Fruit fly (Drosophila melanogaster) S2 (cell line): Measurements from ENCODE around the gene CG3213.

Experiments
- CG8478 ChIP-seq: fragments of >200 bp; optimal IDR thresholded peaks from 2 replicates; lab custom pipeline; 2018
- CTCF ChIP-seq, 2 experiments: fragments of >200 bp; optimal IDR thresholded peaks; 2 replicates each; lab custom pipeline; 2018

DNA sequence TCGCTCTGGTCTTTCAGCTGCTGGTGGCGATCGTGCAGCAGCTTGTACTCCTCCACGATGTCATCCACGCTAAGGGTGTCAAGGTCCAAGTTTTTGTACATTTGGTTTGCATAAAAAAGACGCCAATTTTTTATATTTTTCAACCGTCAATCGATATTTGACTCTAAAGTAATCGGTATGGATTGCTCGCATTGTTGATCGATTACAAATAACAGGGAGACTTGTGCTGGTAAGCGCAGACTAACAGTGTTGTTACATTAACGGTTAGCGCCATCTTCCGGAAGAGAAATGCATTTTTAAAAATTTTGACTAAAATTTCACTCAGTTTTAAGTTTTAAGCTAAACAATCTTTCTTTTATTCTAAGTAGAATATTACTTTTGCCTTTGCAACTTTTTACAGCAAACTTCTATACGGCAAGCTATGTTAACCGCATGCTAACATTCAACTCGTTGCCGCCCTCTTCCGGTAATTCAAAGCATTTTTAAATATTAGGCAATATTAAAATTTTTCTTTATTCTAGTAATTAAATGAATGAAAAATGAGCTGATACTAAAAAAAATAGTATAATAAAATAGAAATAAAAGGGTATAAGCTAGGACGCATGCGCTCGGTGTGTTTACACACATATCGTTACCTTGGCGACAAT, 10.9 kb upstream of the CG3213 start, which contains the start of the genes Spindly and IFT57:
- TF ChIP-seq CG8478 (lab: Kevin White, UChicago) (no peak), CTCF (optimal IDR thresholded peaks at IDR 0.05; lab: Kevin White, UChicago) (peak; percentile 84 to 88)
